Worm (Caenorhabditis elegans) whole organism, L3 larva: ENCODE data around the gene ehbp-1.
A peak's percentile ranks its signal among the peaks of the same experiment; 100 is the strongest.

Experiments
- R02D3.7 ChIP-seq: fragments of 150-350 bp; optimal IDR thresholded peaks from 2 replicates; lab custom pipeline; 2014; ENCODE audit warnings: missing biosample characterization, missing genetic modification characterization
- ZK546.5 ChIP-seq: sonication (generic microtip); optimal IDR thresholded peaks from 2 replicates; lab custom pipeline; 2017; ENCODE audit warnings: missing biosample characterization, missing genetic modification characterization
- aly-2 ChIP-seq: fragments of 150-350 bp; optimal IDR thresholded peaks from 2 replicates; lab custom pipeline; 2014; ENCODE audit warnings: missing biosample characterization, missing genetic modification characterization
- ama-1 ChIP-seq: fragments of 150-350 bp; optimal IDR thresholded peaks from 2 replicates; lab custom pipeline; 2018
- ceh-16 ChIP-seq: sonication (generic microtip); optimal IDR thresholded peaks from 2 replicates; lab custom pipeline; 2017; ENCODE audit warnings: missing biosample characterization, missing genetic modification characterization
- ceh-28 ChIP-seq: fragments of 150-350 bp; optimal IDR thresholded peaks from 2 replicates; lab custom pipeline; 2014; ENCODE audit warnings: missing biosample characterization, missing genetic modification reagents, missing genetic modification characterization
- ceh-82 ChIP-seq: fragments of 150-350 bp; optimal IDR thresholded peaks from 2 replicates; lab custom pipeline; 2014; ENCODE audit warnings: missing biosample characterization, missing genetic modification characterization
- ceh-9 ChIP-seq: sonication (generic microtip); optimal IDR thresholded peaks from 2 replicates; lab custom pipeline; 2018; ENCODE audit warnings: missing biosample characterization, missing genetic modification characterization
- daf-12 ChIP-seq: fragments of 150-350 bp; optimal IDR thresholded peaks from 2 replicates; lab custom pipeline; 2014; ENCODE audit warnings: missing biosample characterization, missing genetic modification reagents, missing genetic modification characterization
- egl-27 ChIP-seq: sonication (generic microtip); optimal IDR thresholded peaks from 4 replicates; lab custom pipeline; 2017; ENCODE audit warnings: missing biosample characterization, missing genetic modification reagents, missing genetic modification characterization
- egl-5 ChIP-seq: fragments of 150-350 bp; optimal IDR thresholded peaks from 2 replicates; lab custom pipeline; 2017; ENCODE audit warnings: missing biosample characterization, missing genetic modification reagents, missing genetic modification characterization, inconsistent platforms
- elt-1 ChIP-seq: fragments of 150-350 bp; optimal IDR thresholded peaks from 2 replicates; lab custom pipeline; 2014; ENCODE audit warnings: missing biosample characterization, missing genetic modification characterization
- elt-2 ChIP-seq: sonication (generic microtip); optimal IDR thresholded peaks from 2 replicates; lab custom pipeline; 2016; ENCODE audit warnings: missing genetic modification reagents, mild to moderate bottlenecking, missing genetic modification characterization, missing compliant biosample characterization
- elt-3 ChIP-seq, 3 experiments: fragments of 150-350 bp in 1 of 3; sonication (generic microtip) in 2 of 3; optimal IDR thresholded peaks; 2 replicates in 2 of 3; 4 replicates in 1 of 3; lab custom pipeline; 2014 to 2017; ENCODE audit warnings: missing biosample characterization in 3 of 3, missing genetic modification characterization in 3 of 3
- fkh-10 ChIP-seq: sonication (generic microtip); optimal IDR thresholded peaks from 2 replicates; lab custom pipeline; 2017; ENCODE audit warnings: missing biosample characterization, missing genetic modification reagents, missing genetic modification characterization
- fkh-2 ChIP-seq: fragments of 150-350 bp; optimal IDR thresholded peaks from 2 replicates; lab custom pipeline; 2014; ENCODE audit warnings: missing biosample characterization, missing genetic modification reagents, missing genetic modification characterization
- hmg-11 ChIP-seq: sonication (generic microtip); optimal IDR thresholded peaks from 2 replicates; lab custom pipeline; 2016; ENCODE audit warnings: missing genetic modification characterization, missing compliant biosample characterization
- jun-1 ChIP-seq: fragments of 150-350 bp; optimal IDR thresholded peaks from 2 replicates; lab custom pipeline; 2014; ENCODE audit warnings: missing biosample characterization, missing genetic modification reagents, missing genetic modification characterization
- lin-15B ChIP-seq: fragments of 150-350 bp; optimal IDR thresholded peaks from 2 replicates; lab custom pipeline; 2014; ENCODE audit warnings: missing biosample characterization, missing genetic modification characterization
- lin-39 ChIP-seq: fragments of 150-350 bp; optimal IDR thresholded peaks from 2 replicates; lab custom pipeline; 2018; ENCODE audit warnings: missing biosample characterization, missing genetic modification reagents, missing genetic modification characterization
- lsy-12 ChIP-seq: sonication (generic microtip); optimal IDR thresholded peaks from 2 replicates; lab custom pipeline; 2016; ENCODE audit warnings: mild to moderate bottlenecking, missing genetic modification characterization, missing compliant biosample characterization
- mdl-1 ChIP-seq: fragments of 150-350 bp; optimal IDR thresholded peaks from 2 replicates; lab custom pipeline; 2014; ENCODE audit warnings: missing biosample characterization, missing genetic modification characterization
- mml-1 ChIP-seq: fragments of 150-350 bp; sonication (generic microtip); optimal IDR thresholded peaks from 3 replicates; lab custom pipeline; 2014; ENCODE audit warnings: missing biosample characterization, missing genetic modification characterization
- nfya-1 ChIP-seq: sonication (generic microtip); optimal IDR thresholded peaks from 2 replicates; lab custom pipeline; 2017; ENCODE audit warnings: missing genetic modification characterization, mild to moderate bottlenecking, missing compliant biosample characterization, antibody characterized with exemption, moderate library complexity; ENCODE audit not compliant: insufficient read depth
- nhr-11 ChIP-seq: fragments of 150-350 bp; optimal IDR thresholded peaks from 2 replicates; lab custom pipeline; 2014; ENCODE audit warnings: missing biosample characterization, missing genetic modification characterization
- nhr-23 ChIP-seq: fragments of 150-350 bp; optimal IDR thresholded peaks from 2 replicates; lab custom pipeline; 2014; ENCODE audit warnings: missing biosample characterization, missing genetic modification reagents, missing genetic modification characterization
- nhr-237 ChIP-seq: fragments of 150-350 bp; optimal IDR thresholded peaks from 2 replicates; lab custom pipeline; 2014; ENCODE audit warnings: missing biosample characterization, missing genetic modification characterization
- nhr-25 ChIP-seq: sonication (generic microtip); optimal IDR thresholded peaks from 2 replicates; lab custom pipeline; 2017; ENCODE audit warnings: missing biosample characterization, missing genetic modification characterization
- nhr-28 ChIP-seq: fragments of 150-350 bp; optimal IDR thresholded peaks from 2 replicates; lab custom pipeline; 2014; ENCODE audit warnings: missing biosample characterization, missing genetic modification characterization
- nhr-43 ChIP-seq: sonication (generic microtip); optimal IDR thresholded peaks from 2 replicates; lab custom pipeline; 2016; ENCODE audit warnings: mild to moderate bottlenecking, missing genetic modification characterization, missing compliant biosample characterization; ENCODE audit not compliant: poor library complexity, severe bottlenecking
- nhr-67 ChIP-seq: fragments of 150-350 bp; optimal IDR thresholded peaks from 2 replicates; lab custom pipeline; 2014; ENCODE audit warnings: missing biosample characterization, missing genetic modification characterization
- nhr-76 ChIP-seq: fragments of 150-350 bp; sonication (generic microtip); optimal IDR thresholded peaks from 5 replicates; lab custom pipeline; 2014; ENCODE audit warnings: missing biosample characterization, missing genetic modification characterization
- pha-4 ChIP-seq: fragments of 150-350 bp; optimal IDR thresholded peaks from 2 replicates; lab custom pipeline; 2014; ENCODE audit warnings: missing biosample characterization, missing genetic modification reagents, missing genetic modification characterization
- pqm-1 ChIP-seq: fragments of 150-350 bp; optimal IDR thresholded peaks from 2 replicates; lab custom pipeline; 2017; ENCODE audit warnings: missing biosample characterization, missing genetic modification characterization, inconsistent platforms
- sea-2 ChIP-seq: fragments of 150-350 bp; sonication (generic microtip); optimal IDR thresholded peaks from 4 replicates; lab custom pipeline; 2014; ENCODE audit warnings: missing biosample characterization, missing genetic modification reagents, missing genetic modification characterization
- skn-1 ChIP-seq: fragments of 150-350 bp; optimal IDR thresholded peaks from 2 replicates; lab custom pipeline; 2014; ENCODE audit warnings: missing biosample characterization, missing genetic modification characterization
- snpc-4 ChIP-seq: fragments of 150-350 bp; optimal IDR thresholded peaks from 2 replicates; lab custom pipeline; 2014; ENCODE audit warnings: missing biosample characterization, missing genetic modification characterization
- unc-39 ChIP-seq: sonication (generic microtip); optimal IDR thresholded peaks from 4 replicates; lab custom pipeline; 2017; ENCODE audit warnings: missing biosample characterization, missing genetic modification characterization
- unc-62 ChIP-seq: fragments of 150-350 bp; sonication (generic microtip); optimal IDR thresholded peaks from 4 replicates; lab custom pipeline; 2014; ENCODE audit warnings: missing biosample characterization, missing genetic modification reagents, missing genetic modification characterization
- zag-1 ChIP-seq: fragments of 150-350 bp; optimal IDR thresholded peaks from 2 replicates; lab custom pipeline; 2014; ENCODE audit warnings: missing biosample characterization, missing genetic modification characterization
- ztf-11 ChIP-seq: fragments of 150-350 bp; optimal IDR thresholded peaks from 2 replicates; lab custom pipeline; 2014; ENCODE audit warnings: missing biosample characterization, missing genetic modification characterization

ehbp-1 gene

DNA sequence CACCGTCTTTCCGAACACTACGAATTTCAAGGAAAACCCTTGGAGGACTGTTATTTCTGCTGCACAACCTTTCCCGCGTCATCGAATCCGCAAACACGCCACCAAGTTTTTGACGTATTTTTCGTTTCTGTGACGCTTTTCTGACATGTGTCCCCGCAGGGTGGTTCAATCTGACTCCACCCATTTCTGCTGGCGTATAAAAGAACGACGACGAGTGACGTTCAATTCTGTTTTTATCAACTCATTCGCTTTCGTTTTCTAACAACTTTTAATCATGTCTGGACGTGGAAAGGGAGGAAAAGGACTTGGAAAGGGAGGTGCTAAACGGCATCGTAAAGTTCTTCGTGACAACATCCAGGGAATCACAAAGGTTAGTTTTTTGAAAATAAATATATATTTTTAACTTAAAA lies 3.6 kb upstream of the ehbp-1 start, which contains the start of gene his-37 (continued):
- peak; percentile 89 for TF ChIP-seq skn-1 (tag; lab: Kevin White, UChicago)
- peak; percentile 99 for TF ChIP-seq nhr-11

ce11 chrV:9549459-9549858 lies 985 bp upstream of the ehbp-1 start, which contains the start of gene nstp-10:
Gene nstp-10, minus strand, starts transcription at chrV:9549836.
- TF ChIP-seq nhr-25 (tag; lab: Kevin White, UChicago): peak; percentile 22
- no peak for TF ChIP-seq hmg-11 (tag; lab: Kevin White, UChicago)
- TF ChIP-seq ceh-82 (tag; lab: Kevin White, UChicago): no peak
- TF ChIP-seq nfya-1 (tag; lab: Kevin White, UChicago): peak; percentile 25
- no peak for TF ChIP-seq unc-62 (GFP tag; lab: Kevin White, UChicago)
- no peak for TF ChIP-seq ztf-11 (tag; lab: Kevin White, UChicago)
- no peak for TF ChIP-seq aly-2 (tag; lab: Kevin White, UChicago)
- no peak for TF ChIP-seq unc-39
- no peak for TF ChIP-seq ceh-16 (tag; lab: Kevin White, UChicago)
- TF ChIP-seq egl-5 (tag; lab: Kevin White, UChicago): no peak
- peak; percentile 54 for TF ChIP-seq pha-4 (tag; lab: Kevin White, UChicago)
- TF ChIP-seq ceh-9 (tag; lab: Kevin White, UChicago): no peak
- TF ChIP-seq lin-39 (tag; lab: Kevin White, UChicago): no peak
- TF ChIP-seq nhr-23 (tag; lab: Kevin White, UChicago): peak; percentile 18
- TF ChIP-seq daf-12: no peak
- TF ChIP-seq nhr-237 (tag; lab: Kevin White, UChicago): no peak
- no peak for TF ChIP-seq zag-1 (tag; lab: Kevin White, UChicago)
- no peak for TF ChIP-seq nhr-67 (tag; lab: Kevin White, UChicago)
- TF ChIP-seq pqm-1: no peak
- peak; percentile 18 for TF ChIP-seq lin-15B (tag; lab: Kevin White, UChicago)
- peak; percentile 24 for TF ChIP-seq snpc-4
- TF ChIP-seq mml-1: no peak
- no peak for TF ChIP-seq fkh-10 (GFP tag; lab: Kevin White, UChicago)
- no peak for TF ChIP-seq fkh-2 (tag; lab: Kevin White, UChicago)
- no peak for TF ChIP-seq mdl-1 (tag; lab: Kevin White, UChicago)
- TF ChIP-seq egl-27: no peak
- TF ChIP-seq lsy-12: no peak
- TF ChIP-seq ZK546.5 (tag; lab: Kevin White, UChicago): no peak
- TF ChIP-seq jun-1: no peak
- no peak for TF ChIP-seq elt-3 (tag; optimal IDR thresholded peaks at IDR 0.05; lab: Kevin White, UChicago)
- TF ChIP-seq R02D3.7 (tag; lab: Kevin White, UChicago): no peak
- no peak for TF ChIP-seq elt-1 (tag; lab: Kevin White, UChicago)
- no peak for TF ChIP-seq ceh-28 (tag; lab: Kevin White, UChicago)
- TF ChIP-seq ama-1 (lab: Kevin White, UChicago): no peak
- TF ChIP-seq skn-1 (tag; lab: Kevin White, UChicago): no peak
- TF ChIP-seq elt-2 (tag; lab: Kevin White, UChicago): peak; percentile 3
- no peak for TF ChIP-seq nhr-11
- no peak for TF ChIP-seq nhr-43 (tag; lab: Kevin White, UChicago)
- TF ChIP-seq sea-2 (GFP tag; lab: Kevin White, UChicago): no peak
- TF ChIP-seq nhr-76 (tag; lab: Kevin White, UChicago): no peak
- no peak for TF ChIP-seq nhr-28 (tag; lab: Kevin White, UChicago)
- TF ChIP-seq, all 47 proteins: peak for 7

DNA sequence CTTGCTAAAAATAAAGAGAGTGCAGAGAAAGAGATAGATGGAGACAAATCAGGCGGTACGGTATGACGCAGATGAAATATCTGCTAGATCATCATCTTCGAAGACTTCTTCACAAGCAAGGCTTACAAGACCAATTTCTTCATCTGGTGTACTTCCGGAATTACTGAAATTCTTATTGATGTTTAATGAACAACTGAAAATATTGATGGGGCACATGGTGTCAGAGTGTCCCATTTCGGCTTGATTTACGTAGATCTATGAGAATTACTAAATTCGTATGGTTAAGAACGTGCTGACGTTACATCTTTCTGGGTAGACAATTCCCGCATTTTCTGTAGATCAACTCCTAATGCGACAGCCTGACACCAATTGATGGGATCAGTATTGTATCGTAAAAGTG lies 6.2 kb downstream of the ehbp-1 start:
- TF ChIP-seq nhr-28 (tag; lab: Kevin White, UChicago): no peak
